Worm (Caenorhabditis elegans) whole organism, midembryonic: ENCODE measurements around the gene Y75B8A.8.

Experiments used
- T22C8.4 ChIP-seq: fragments of 200-800 bp; sonication (Bioruptor generic); IDR thresholded peaks from 2 replicates; pipeline ENCODE4 v1.3.6; 2022; ENCODE audit warnings: missing genetic modification characterization, missing compliant biosample characterization
- cog-1 ChIP-seq: sonication (generic microtip); optimal IDR thresholded peaks from 2 replicates; lab custom pipeline; 2016; ENCODE audit warnings: missing genetic modification characterization, missing compliant biosample characterization
- flt-1 ChIP-seq: fragments of 200-800 bp; sonication (Bioruptor generic); IDR thresholded peaks from 2 replicates; pipeline ENCODE4 v1.3.6; 2022; ENCODE audit warnings: missing genetic modification characterization, missing compliant biosample characterization
- klf-2 ChIP-seq: fragments of 200-800 bp; sonication (Bioruptor generic); conservative IDR thresholded peaks from 2 replicates; pipeline ENCODE4 v1.3.6; 2022; ENCODE audit warnings: missing genetic modification reagents, missing genetic modification characterization, missing compliant biosample characterization
- med-1 ChIP-seq: sonication (generic microtip); optimal IDR thresholded peaks from 2 replicates; lab custom pipeline; 2017; ENCODE audit warnings: missing genetic modification characterization, mild to moderate bottlenecking, missing compliant biosample characterization, antibody characterized with exemption, missing genetic modification reagents; ENCODE audit not compliant: insufficient read depth
- ref-1 ChIP-seq: fragments of 200-800 bp; sonication (Bioruptor generic); conservative IDR thresholded peaks from 2 replicates; pipeline ENCODE4 v1.3.6; 2022; ENCODE audit warnings: missing genetic modification reagents, missing genetic modification characterization, missing compliant biosample characterization
- tab-1 ChIP-seq: fragments of 200-800 bp; sonication (Bioruptor generic); IDR thresholded peaks from 2 replicates; pipeline ENCODE4 v1.3.6; 2022; ENCODE audit warnings: missing genetic modification characterization, missing compliant biosample characterization
- ztf-23 ChIP-seq: fragments of 200-800 bp; sonication (Bioruptor generic); IDR thresholded peaks from 2 replicates; pipeline ENCODE4 v1.3.6; 2022; ENCODE audit warnings: missing genetic modification reagents, missing genetic modification characterization, missing compliant biosample characterization
- ztf-29 ChIP-seq: fragments of 200-800 bp; sonication (Bioruptor generic); IDR thresholded peaks from 2 replicates; pipeline ENCODE4 v1.3.6; 2022; ENCODE audit warnings: missing genetic modification reagents, missing genetic modification characterization, missing compliant biosample characterization

The Y75B8A.8 gene

ce11 chrIII:12137095-12137494 lies 23.5 kb upstream of the Y75B8A.8 start:
- TF ChIP-seq ztf-29 (GFP tag; lab: Robert Waterston, UW) = no peak
- no peak for TF ChIP-seq T22C8.4 (GFP tag; lab: Robert Waterston, UW)
- no peak for TF ChIP-seq ref-1 (GFP tag; lab: Robert Waterston, UW)
- no peak for TF ChIP-seq med-1 (GFP tag; lab: Kevin White, UChicago)
- no peak for TF ChIP-seq cog-1 (tag; lab: Kevin White, UChicago)
- TF ChIP-seq tab-1 (GFP tag; lab: Robert Waterston, UW) = no peak
- TF ChIP-seq klf-2 (GFP tag; lab: Robert Waterston, UW) = no peak

ce11 chrIII:12137515-12137914 lies 23.0 kb upstream of the Y75B8A.8 start:
- TF ChIP-seq ref-1 (GFP tag; lab: Robert Waterston, UW) (no peak), flt-1 (GFP tag; lab: Robert Waterston, UW) (no peak), ztf-29 (GFP tag; lab: Robert Waterston, UW) (no peak), tab-1 (GFP tag; lab: Robert Waterston, UW) (no peak), klf-2 (GFP tag; lab: Robert Waterston, UW) (no peak), cog-1 (tag; lab: Kevin White, UChicago) (no peak)

- TF ChIP-seq cog-1 (tag; lab: Kevin White, UChicago) (no peak), ztf-29 (GFP tag; lab: Robert Waterston, UW) (no peak), med-1 (GFP tag; lab: Kevin White, UChicago) (no peak), klf-2 (GFP tag; lab: Robert Waterston, UW) (no peak), flt-1 (GFP tag; lab: Robert Waterston, UW) (no peak), T22C8.4 (GFP tag; lab: Robert Waterston, UW) (no peak), ref-1 (GFP tag; lab: Robert Waterston, UW) (no peak), ztf-23 (no peak), tab-1 (GFP tag; lab: Robert Waterston, UW) (no peak)
Measured at ce11 chrIII:12138235-12138634, 22.3 kb upstream of the Y75B8A.8 start.

ce11 chrIII:12139471-12139870 lies 21.1 kb upstream of the Y75B8A.8 start:
- no peak for TF ChIP-seq cog-1 (tag; lab: Kevin White, UChicago)
- no peak for TF ChIP-seq tab-1 (GFP tag; lab: Robert Waterston, UW)
- no peak for TF ChIP-seq ref-1 (GFP tag; lab: Robert Waterston, UW)

- TF ChIP-seq flt-1 (GFP tag; lab: Robert Waterston, UW) (no peak), cog-1 (tag; lab: Kevin White, UChicago) (no peak), ztf-23 (no peak), tab-1 (GFP tag; lab: Robert Waterston, UW) (no peak), T22C8.4 (GFP tag; lab: Robert Waterston, UW) (no peak), ztf-29 (GFP tag; lab: Robert Waterston, UW) (no peak), med-1 (GFP tag; lab: Kevin White, UChicago) (no peak), klf-2 (GFP tag; lab: Robert Waterston, UW) (no peak), ref-1 (GFP tag; lab: Robert Waterston, UW) (no peak)
Measured at ce11 chrIII:12142419-12143107, 18.0 kb upstream of the Y75B8A.8 start.

ce11 chrIII:12143792-12144191 lies 16.8 kb upstream of the Y75B8A.8 start:
- TF ChIP-seq ztf-29 (GFP tag; lab: Robert Waterston, UW) (peak; percentile 79; the same call in 1 of the 2 replicates), ref-1 (GFP tag; lab: Robert Waterston, UW) (no peak), flt-1 (GFP tag; lab: Robert Waterston, UW) (peak; percentile 38; the same call in 1 of the 2 replicates)

- no peak for TF ChIP-seq tab-1 (GFP tag; lab: Robert Waterston, UW)
- TF ChIP-seq ztf-29 (GFP tag; lab: Robert Waterston, UW) = no peak
- no peak for TF ChIP-seq ztf-23
- no peak for TF ChIP-seq klf-2 (GFP tag; lab: Robert Waterston, UW)
- no peak for TF ChIP-seq ref-1 (GFP tag; lab: Robert Waterston, UW)
- no peak for TF ChIP-seq cog-1 (tag; lab: Kevin White, UChicago)
- TF ChIP-seq med-1 (GFP tag; lab: Kevin White, UChicago) = no peak
- no peak for TF ChIP-seq flt-1 (GFP tag; lab: Robert Waterston, UW)
- TF ChIP-seq T22C8.4 (GFP tag; lab: Robert Waterston, UW) = no peak
Measured at ce11 chrIII:12149958-12150357, 10.6 kb upstream of the Y75B8A.8 start.

- TF ChIP-seq T22C8.4 (GFP tag; lab: Robert Waterston, UW) (no peak), ztf-29 (GFP tag; lab: Robert Waterston, UW) (no peak), cog-1 (tag; lab: Kevin White, UChicago) (no peak), klf-2 (GFP tag; lab: Robert Waterston, UW) (no peak), flt-1 (GFP tag; lab: Robert Waterston, UW) (no peak), ztf-23 (no peak), tab-1 (GFP tag; lab: Robert Waterston, UW) (no peak), ref-1 (GFP tag; lab: Robert Waterston, UW) (no peak), med-1 (GFP tag; lab: Kevin White, UChicago) (no peak)
Measured at ce11 chrIII:12151100-12151499, 9.5 kb upstream of the Y75B8A.8 start.

- TF ChIP-seq klf-2 (GFP tag; lab: Robert Waterston, UW) (no peak), tab-1 (GFP tag; lab: Robert Waterston, UW) (no peak), flt-1 (GFP tag; lab: Robert Waterston, UW) (no peak), cog-1 (tag; lab: Kevin White, UChicago) (no peak), med-1 (GFP tag; lab: Kevin White, UChicago) (no peak), ztf-23 (no peak)
Measured at ce11 chrIII:12152157-12152556, 8.4 kb upstream of the Y75B8A.8 start.
